Worm (Caenorhabditis elegans): ENCODE data around the gene B0244.17.

DNA sequence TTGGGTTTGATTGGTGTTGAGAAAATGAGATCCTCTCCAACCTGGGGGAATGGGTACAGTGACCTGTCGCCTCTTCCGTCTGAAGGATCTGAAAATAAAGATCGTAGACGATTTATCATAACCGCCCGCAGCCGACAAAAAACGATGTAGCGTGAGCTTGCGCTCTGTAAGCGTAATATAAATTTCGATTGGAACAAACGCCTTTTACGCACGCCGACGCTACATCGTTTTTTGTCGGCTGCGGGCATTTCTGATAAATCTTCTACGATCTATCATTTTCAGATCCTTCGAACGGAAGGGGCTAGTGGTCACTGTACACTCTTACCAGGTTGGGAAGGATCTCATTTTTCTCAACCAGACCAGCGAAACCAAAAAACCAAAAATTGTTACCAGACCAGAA lies 15.3 kb downstream of the B0244.17 start:
- TF ChIP-seq nhr-77 (tag; optimal IDR thresholded peaks at IDR 0.05) (no peak), lin-15B (tag; optimal IDR thresholded peaks at IDR 0.05) (no peak), nhr-47 (tag; optimal IDR thresholded peaks at IDR 0.05) (no peak), fkh-10 (GFP tag; optimal IDR thresholded peaks at IDR 0.05) (no peak), snpc-4 (tag; optimal IDR thresholded peaks at IDR 0.05) (no peak), C04F5.9 (tag; optimal IDR thresholded peaks at IDR 0.05) (no peak), lsy-2 (tag; optimal IDR thresholded peaks at IDR 0.05) (no peak), fos-1 (tag; optimal IDR thresholded peaks at IDR 0.05) (no peak), lin-13 (GFP tag; optimal IDR thresholded peaks at IDR 0.05) (no peak), nhr-12 (tag; optimal IDR thresholded peaks at IDR 0.05) (no peak), lin-35 (GFP tag; optimal IDR thresholded peaks at IDR 0.05) (no peak), pag-3 (tag; optimal IDR thresholded peaks at IDR 0.05; ENCODE audit: borderline replicate concordance, insufficient read depth) (no peak)
